Worm (Caenorhabditis elegans) whole organism, L1 larva: ENCODE data around the gene hsp-12.2.

ENCODE experiments used
- C16A3.4 ChIP-seq: fragments of 150-350 bp; optimal IDR thresholded peaks from 2 replicates; lab custom pipeline; 2014; ENCODE audit warnings: missing biosample characterization, missing genetic modification characterization
- F16B12.6 ChIP-seq: fragments of 150-350 bp; optimal IDR thresholded peaks from 2 replicates; lab custom pipeline; 2014; ENCODE audit warnings: missing biosample characterization, missing genetic modification characterization
- blmp-1 ChIP-seq: fragments of 150-350 bp; optimal IDR thresholded peaks from 2 replicates; lab custom pipeline; 2014; ENCODE audit warnings: missing biosample characterization, missing genetic modification characterization
- ceh-82 ChIP-seq, 3 experiments: fragments of 150-350 bp in 1 of 3; sonication (generic microtip) in 2 of 3; optimal IDR thresholded peaks; 2 replicates each; lab custom pipeline; 2014 to 2017; ENCODE audit warnings: missing biosample characterization in 3 of 3, missing genetic modification characterization in 3 of 3
- ceh-90 ChIP-seq: sonication (generic microtip); optimal IDR thresholded peaks from 2 replicates; lab custom pipeline; 2016; ENCODE audit warnings: missing genetic modification characterization, missing compliant biosample characterization
- efl-1 ChIP-seq, 4 experiments: fragments of 150-350 bp; optimal IDR thresholded peaks in 3 of 4; peaks in 1 of 4; 1 replicate in 1 of 4; 2 replicates in 3 of 4; lab custom pipeline; 2014; ENCODE audit warnings: missing biosample characterization in 2 of 4, missing genetic modification characterization in 2 of 4, missing genetic modification reagents in 2 of 4
- egl-13 ChIP-seq: sonication (generic microtip); optimal IDR thresholded peaks from 2 replicates; lab custom pipeline; 2016; ENCODE audit warnings: missing genotype, missing genetic modification reagents, missing genetic modification characterization, missing compliant biosample characterization
- egl-27 ChIP-seq, 2 experiments: fragments of 150-350 bp in 1 of 2; sonication (generic microtip); optimal IDR thresholded peaks; 3 replicates each; lab custom pipeline; 2017 to 2018; ENCODE audit warnings: missing biosample characterization in 2 of 2, missing genetic modification characterization in 2 of 2, missing genetic modification reagents in 2 of 2
- ets-5 ChIP-seq: fragments of 200-800 bp; sonication (Bioruptor generic); IDR thresholded peaks from 2 replicates; pipeline ENCODE4 v1.3.6; 2022; ENCODE audit warnings: missing genetic modification characterization, missing compliant biosample characterization
- fkh-10 ChIP-seq: sonication (generic microtip); optimal IDR thresholded peaks from 2 replicates; lab custom pipeline; 2017; ENCODE audit warnings: missing biosample characterization, missing genetic modification reagents, missing genetic modification characterization
- fos-1 ChIP-seq: fragments of 150-350 bp; optimal IDR thresholded peaks from 2 replicates; lab custom pipeline; 2014; ENCODE audit warnings: missing biosample characterization, missing genetic modification characterization
- hpl-2 ChIP-seq: fragments of 150-350 bp; optimal IDR thresholded peaks from 2 replicates; lab custom pipeline; 2014; ENCODE audit warnings: missing biosample characterization, missing genetic modification reagents, missing genetic modification characterization
- irx-1 ChIP-seq: sonication (generic microtip); optimal IDR thresholded peaks from 2 replicates; lab custom pipeline; 2016; ENCODE audit warnings: missing genetic modification characterization, missing compliant biosample characterization
- lin-13 ChIP-seq: fragments of 150-350 bp; optimal IDR thresholded peaks from 2 replicates; lab custom pipeline; 2014; ENCODE audit warnings: missing biosample characterization, missing genetic modification reagents, missing genetic modification characterization
- lin-15B ChIP-seq: fragments of 150-350 bp; sonication (generic microtip); optimal IDR thresholded peaks from 3 replicates; lab custom pipeline; 2014; ENCODE audit warnings: missing biosample characterization, missing genetic modification characterization
- lir-3 ChIP-seq: sonication (generic microtip); optimal IDR thresholded peaks from 2 replicates; lab custom pipeline; 2016; ENCODE audit warnings: mild to moderate bottlenecking, missing genetic modification characterization, moderate library complexity, missing compliant biosample characterization; ENCODE audit not compliant: poor library complexity
- lsy-2 ChIP-seq, 2 experiments: fragments of 150-350 bp; optimal IDR thresholded peaks; 2 replicates each; lab custom pipeline; 2014; ENCODE audit warnings: missing biosample characterization in 2 of 2, missing genetic modification characterization in 2 of 2
- mab-9 ChIP-seq: fragments of 200-800 bp; sonication (Bioruptor generic); IDR thresholded peaks from 2 replicates; pipeline ENCODE4 v1.3.6; 2022; ENCODE audit warnings: missing genetic modification reagents, missing genetic modification characterization, missing compliant biosample characterization
- mdl-1 ChIP-seq, 2 experiments: fragments of 150-350 bp; optimal IDR thresholded peaks; 2 replicates each; lab custom pipeline; 2014 to 2017; ENCODE audit warnings: missing biosample characterization in 2 of 2, missing genetic modification characterization in 2 of 2, inconsistent platforms in 1 of 2
- nhr-237 ChIP-seq: fragments of 150-350 bp; optimal IDR thresholded peaks from 2 replicates; lab custom pipeline; 2014; ENCODE audit warnings: missing biosample characterization, missing genetic modification characterization
- nhr-28 ChIP-seq: fragments of 150-350 bp; optimal IDR thresholded peaks from 2 replicates; lab custom pipeline; 2014; ENCODE audit warnings: missing biosample characterization, missing genetic modification characterization
- nhr-47 ChIP-seq: sonication (generic microtip); optimal IDR thresholded peaks from 2 replicates; lab custom pipeline; 2016; ENCODE audit warnings: mild to moderate bottlenecking, missing genetic modification characterization, moderate library complexity, missing compliant biosample characterization
- nhr-71 ChIP-seq: sonication (generic microtip); optimal IDR thresholded peaks from 2 replicates; lab custom pipeline; 2016; ENCODE audit warnings: mild to moderate bottlenecking, missing genetic modification characterization, moderate library complexity, missing compliant biosample characterization
- nhr-76 ChIP-seq: sonication (generic microtip); optimal IDR thresholded peaks from 2 replicates; lab custom pipeline; 2017; ENCODE audit warnings: missing biosample characterization, missing genetic modification characterization
- nhr-84 ChIP-seq: sonication (generic microtip); optimal IDR thresholded peaks from 2 replicates; lab custom pipeline; 2017; ENCODE audit warnings: missing biosample characterization, missing genetic modification characterization
- nhr-85 ChIP-seq: sonication (generic microtip); peaks from one replicate; lab custom pipeline; 2016; ENCODE audit warnings: missing genetic modification characterization, inconsistent platforms, missing compliant biosample characterization
- pax-3 ChIP-seq: fragments of 200-800 bp; sonication (Bioruptor generic); optimal IDR thresholded peaks from 2 replicates; lab custom pipeline; 2018; ENCODE audit warnings: mild to moderate bottlenecking, missing genetic modification characterization, moderate library complexity, missing compliant biosample characterization
- pqm-1 ChIP-seq: sonication (generic microtip); optimal IDR thresholded peaks from 3 replicates; lab custom pipeline; 2017; ENCODE audit warnings: missing biosample characterization, missing genetic modification characterization
- rnt-1 ChIP-seq: sonication (generic microtip); optimal IDR thresholded peaks from 2 replicates; lab custom pipeline; 2016; ENCODE audit warnings: mild to moderate bottlenecking, missing genetic modification characterization, moderate library complexity, missing compliant biosample characterization
- skn-1 ChIP-seq: fragments of 150-350 bp; optimal IDR thresholded peaks from 2 replicates; lab custom pipeline; 2014; ENCODE audit warnings: missing biosample characterization, missing genetic modification characterization
- snpc-4 ChIP-seq: fragments of 150-350 bp; optimal IDR thresholded peaks from 2 replicates; lab custom pipeline; 2014; ENCODE audit warnings: missing biosample characterization, missing genetic modification characterization
- sptf-1 ChIP-seq: fragments of 150-350 bp; optimal IDR thresholded peaks from 2 replicates; lab custom pipeline; 2014; ENCODE audit warnings: missing biosample characterization, missing genetic modification characterization
- sup-37 ChIP-seq: fragments of 200-800 bp; sonication (Bioruptor generic); optimal IDR thresholded peaks from 2 replicates; lab custom pipeline; 2018; ENCODE audit warnings: mild to moderate bottlenecking, missing genetic modification characterization, missing compliant biosample characterization
- swsn-7 ChIP-seq: sonication (generic microtip); optimal IDR thresholded peaks from 2 replicates; lab custom pipeline; 2016; ENCODE audit warnings: missing genetic modification characterization, missing compliant biosample characterization
- tbx-2 ChIP-seq: sonication (generic microtip); optimal IDR thresholded peaks from 2 replicates; lab custom pipeline; 2016; ENCODE audit warnings: missing genetic modification characterization, missing compliant biosample characterization
- tlp-1 ChIP-seq: fragments of 150-350 bp; optimal IDR thresholded peaks from 2 replicates; lab custom pipeline; 2014; ENCODE audit warnings: missing biosample characterization, missing genetic modification characterization
- unc-130 ChIP-seq: fragments of 150-350 bp; optimal IDR thresholded peaks from 2 replicates; lab custom pipeline; 2017; ENCODE audit warnings: missing biosample characterization, missing genetic modification characterization, inconsistent platforms
- unc-30 ChIP-seq: sonication (generic microtip); optimal IDR thresholded peaks from 2 replicates; lab custom pipeline; 2017; ENCODE audit warnings: missing biosample characterization, missing genetic modification characterization
- unc-62 ChIP-seq: fragments of 150-350 bp; optimal IDR thresholded peaks from 2 replicates; lab custom pipeline; 2014; ENCODE audit warnings: missing biosample characterization, missing genetic modification reagents, missing genetic modification characterization
- vab-15 ChIP-seq: sonication (generic microtip); optimal IDR thresholded peaks from 2 replicates; lab custom pipeline; 2017; ENCODE audit warnings: missing genotype, mild to moderate bottlenecking, missing genetic modification characterization, missing compliant biosample characterization
- xbp-1 ChIP-seq: sonication (generic microtip); optimal IDR thresholded peaks from 2 replicates; lab custom pipeline; 2016; ENCODE audit warnings: missing genetic modification characterization, missing compliant biosample characterization
- zip-4 ChIP-seq: fragments of 200-800 bp; sonication (Bioruptor generic); optimal IDR thresholded peaks from 2 replicates; lab custom pipeline; 2018; ENCODE audit warnings: mild to moderate bottlenecking, missing genetic modification characterization, moderate library complexity, missing compliant biosample characterization

Gene hsp-12.2

ce11 chrIII:8163788-8164423 is 26.0 kb downstream of the hsp-12.2 start, which contains the start of gene prp-8 (continued):
- TF ChIP-seq blmp-1 = peak; percentile 95
- TF ChIP-seq nhr-84 (tag; lab: Kevin White, UChicago) = no peak
- TF ChIP-seq nhr-47 (tag; lab: Kevin White, UChicago) = peak; percentile 84
- TF ChIP-seq lin-13 (GFP tag; lab: Kevin White, UChicago) = peak; percentile 88
- TF ChIP-seq egl-27 (tag; optimal IDR thresholded peaks at IDR 0.05; lab: Kevin White, UChicago) = no peak
- peak; percentile 52 for TF ChIP-seq lir-3 (tag; lab: Kevin White, UChicago)
- TF ChIP-seq rnt-1 = peak; percentile 91
- TF ChIP-seq F16B12.6 (tag; lab: Kevin White, UChicago) = peak; percentile 70
- TF ChIP-seq lin-15B = peak; percentile 89
- peak; percentile 82 to 96 (median 89) for TF ChIP-seq ceh-82 (tag; optimal IDR thresholded peaks at IDR 0.05; lab: Kevin White, UChicago)
- TF ChIP-seq hpl-2 (GFP tag; lab: Kevin White, UChicago) = no peak
- no peak for TF ChIP-seq tlp-1
- no peak for TF ChIP-seq sptf-1 (tag; lab: Kevin White, UChicago)
- no peak for TF ChIP-seq snpc-4 (tag; lab: Kevin White, UChicago)
- no peak for TF ChIP-seq nhr-28 (tag; lab: Kevin White, UChicago)
- peak; percentile 85 to 93 for TF ChIP-seq efl-1 (optimal IDR thresholded peaks at IDR 0.05; lab: Kevin White, UChicago)
- TF ChIP-seq efl-1 (GFP tag; optimal IDR thresholded peaks at IDR 0.05 in 1 of 2; lab: Kevin White, UChicago) = peak; percentile 92 to 99
- TF ChIP-seq xbp-1 (tag; lab: Kevin White, UChicago) = peak; percentile 88
- TF ChIP-seq nhr-85 (tag; lab: Kevin White, UChicago) = peak; percentile 85
- TF ChIP-seq zip-4 (GFP tag; lab: Kevin White, UChicago) = peak; percentile 10
- no peak for TF ChIP-seq unc-62 (GFP tag; lab: Kevin White, UChicago)
- no peak for TF ChIP-seq unc-30 (tag; lab: Kevin White, UChicago)
- TF ChIP-seq ets-5 (GFP tag; lab: Robert Waterston, UW) = no peak
- TF ChIP-seq pax-3 (tag; lab: Kevin White, UChicago) = peak; percentile 71
- TF ChIP-seq swsn-7 (tag; lab: Kevin White, UChicago) = peak; percentile 87
- TF ChIP-seq skn-1 (tag; lab: Kevin White, UChicago) = peak; percentile 94
- TF ChIP-seq fos-1 (tag; lab: Kevin White, UChicago) = peak; percentile 67
- TF ChIP-seq sup-37 (GFP tag; lab: Kevin White, UChicago) = peak; percentile 66
- peak; percentile 68 for TF ChIP-seq egl-13 (tag; lab: Kevin White, UChicago)
- peak; percentile 95 for TF ChIP-seq vab-15 (tag; lab: Kevin White, UChicago)
- peak; percentile 34; the same call in 1 of the 2 replicates for TF ChIP-seq mab-9 (GFP tag; lab: Robert Waterston, UW)
- TF ChIP-seq unc-130 (tag; lab: Kevin White, UChicago) = peak; percentile 99
- TF ChIP-seq C16A3.4 = peak; percentile 96
- no peak for TF ChIP-seq pqm-1 (tag; lab: Kevin White, UChicago)
- peak; percentile 88 for TF ChIP-seq tbx-2 (tag; lab: Kevin White, UChicago)
- peak; percentile 13 for TF ChIP-seq nhr-76 (tag; lab: Kevin White, UChicago)
- peak; percentile 44 for TF ChIP-seq fkh-10
- peak; percentile 60 for TF ChIP-seq irx-1 (tag; lab: Kevin White, UChicago)
- TF ChIP-seq mdl-1 (tag; optimal IDR thresholded peaks at IDR 0.05; lab: Kevin White, UChicago) = peak in 1 of 2 experiments; percentile 87
- no peak for TF ChIP-seq ceh-90 (tag; lab: Kevin White, UChicago)
- peak; percentile 99 for TF ChIP-seq lsy-2 (tag; optimal IDR thresholded peaks at IDR 0.05; lab: Kevin White, UChicago)
- peak; percentile 58 for TF ChIP-seq nhr-237
- peak; percentile 92 for TF ChIP-seq nhr-71 (tag; lab: Kevin White, UChicago)
